Fruit fly (Drosophila melanogaster) whole organism, wandering third instar larva: ENCODE measurements around the gene CG10702.

Experiments
- Abd-B ChIP-seq: fragments of >200 bp; optimal IDR thresholded peaks from 2 replicates; lab custom pipeline; 2017; ENCODE audit warnings: missing biosample characterization, missing genetic modification characterization
- CG32264 ChIP-seq: fragments of 200-800 bp; sonication (Bioruptor generic); optimal IDR thresholded peaks from 2 replicates; lab custom pipeline; 2016; ENCODE audit warnings: missing biosample characterization, missing genetic modification characterization
- CG9705 ChIP-seq: fragments of 200-800 bp; sonication (Bioruptor generic); optimal IDR thresholded peaks from 2 replicates; lab custom pipeline; 2018; ENCODE audit warnings: missing biosample characterization, mild to moderate bottlenecking, missing genetic modification characterization
- CrebA ChIP-seq: fragments of 200-800 bp; sonication (Bioruptor generic); optimal IDR thresholded peaks from 2 replicates; lab custom pipeline; 2016; ENCODE audit warnings: missing biosample characterization, mild to moderate bottlenecking, missing genetic modification characterization, borderline replicate concordance
- Dfd ChIP-seq: fragments of >200 bp; optimal IDR thresholded peaks from 2 replicates; lab custom pipeline; 2017; ENCODE audit warnings: missing biosample characterization, missing genetic modification characterization
- Dif ChIP-seq: fragments of 200-275, 200-300 bp; sonication (Bioruptor generic); optimal IDR thresholded peaks from 2 replicates; lab custom pipeline; 2018; ENCODE audit warnings: missing biosample characterization, missing genetic modification characterization; ENCODE audit not compliant: partially characterized antibody
- GATAd ChIP-seq: sonication (Bioruptor generic); optimal IDR thresholded peaks from 2 replicates; lab custom pipeline; 2016; ENCODE audit warnings: missing biosample characterization, missing genetic modification characterization
- HLH106 ChIP-seq: fragments of 200-800 bp; optimal IDR thresholded peaks from 3 replicates; lab custom pipeline; 2019; ENCODE audit warnings: missing biosample characterization, mild to moderate bottlenecking, missing genetic modification characterization, moderate library complexity
- Hnf4 ChIP-seq: fragments of 200-800 bp; sonication (Bioruptor generic); optimal IDR thresholded peaks from 2 replicates; lab custom pipeline; 2016; ENCODE audit warnings: missing biosample characterization, mild to moderate bottlenecking, missing genetic modification characterization
- Hr78 ChIP-seq: fragments of >200 bp; optimal IDR thresholded peaks from 2 replicates; lab custom pipeline; 2017; ENCODE audit warnings: missing biosample characterization, missing genetic modification characterization
- Hr83 ChIP-seq: fragments of 200-300 bp; sonication (Bioruptor generic); optimal IDR thresholded peaks from 2 replicates; lab custom pipeline; 2016; ENCODE audit warnings: missing biosample characterization, mild to moderate bottlenecking, missing genetic modification characterization, moderate library complexity; ENCODE audit not compliant: poor library complexity, severe bottlenecking
- Jra ChIP-seq: sonication (Bioruptor generic); optimal IDR thresholded peaks from 2 replicates; lab custom pipeline; 2016; ENCODE audit warnings: missing biosample characterization, missing genetic modification characterization
- Mio ChIP-seq: sonication (Bioruptor generic); optimal IDR thresholded peaks from 2 replicates; lab custom pipeline; 2016; ENCODE audit warnings: missing biosample characterization, missing genetic modification characterization
- Myc ChIP-seq: fragments of >200 bp; optimal IDR thresholded peaks from 2 replicates; lab custom pipeline; 2017
- N ChIP-seq: fragments of >200 bp; optimal IDR thresholded peaks from 2 replicates; lab custom pipeline; 2018; ENCODE audit warnings: missing biosample characterization, missing external identifiers, missing genetic modification characterization
- OdsH ChIP-seq: fragments of 200-800 bp; sonication (Bioruptor generic); optimal IDR thresholded peaks from 2 replicates; lab custom pipeline; 2016; ENCODE audit warnings: missing biosample characterization, mild to moderate bottlenecking, missing genetic modification characterization
- Rel ChIP-seq, 2 experiments: fragments of 200-800 bp; sonication (Bioruptor generic) in 1 of 2; optimal IDR thresholded peaks; 2 replicates in 1 of 2; 3 replicates in 1 of 2; lab custom pipeline; 2016 to 2019; ENCODE audit warnings: mild to moderate bottlenecking in 2 of 2, missing biosample characterization in 2 of 2, missing genetic modification characterization in 2 of 2, moderate library complexity in 1 of 2
- Sp1 ChIP-seq: fragments of 200-800 bp; sonication (Bioruptor generic); optimal IDR thresholded peaks from 3 replicates; lab custom pipeline; 2019; ENCODE audit warnings: missing biosample characterization, mild to moderate bottlenecking, missing genetic modification characterization, moderate library complexity
- Vsx2 ChIP-seq: fragments of 200-300, 225-300 bp; sonication (Bioruptor generic); optimal IDR thresholded peaks from 2 replicates; lab custom pipeline; 2018; ENCODE audit warnings: missing biosample characterization, missing genetic modification characterization; ENCODE audit not compliant: partially characterized antibody
- br ChIP-seq: fragments of 200-800 bp; sonication (Bioruptor generic); optimal IDR thresholded peaks from 2 replicates; lab custom pipeline; 2016; ENCODE audit warnings: missing biosample characterization, missing genetic modification characterization
- brk ChIP-seq: fragments of 200-800 bp; sonication (Bioruptor generic); optimal IDR thresholded peaks from 2 replicates; lab custom pipeline; 2016; ENCODE audit warnings: missing biosample characterization, mild to moderate bottlenecking, missing genetic modification characterization
- dl ChIP-seq, 2 experiments: fragments of 175-275, 200-275 bp in 1 of 2; fragments of 200-275 bp in 1 of 2; sonication (Bioruptor generic); optimal IDR thresholded peaks; lab custom pipeline; 2018; ENCODE audit warnings: mild to moderate bottlenecking in 2 of 2, missing biosample characterization in 2 of 2, missing genetic modification characterization in 2 of 2, moderate library complexity in 2 of 2; ENCODE audit not compliant: partially characterized antibody in 2 of 2, insufficient read depth in 1 of 2
- dmrt93B ChIP-seq: fragments of 200-800 bp; sonication (Bioruptor generic); optimal IDR thresholded peaks from 2 replicates; lab custom pipeline; 2018; ENCODE audit warnings: missing biosample characterization, mild to moderate bottlenecking, missing genetic modification characterization
- dsf ChIP-seq: sonication (Bioruptor generic); optimal IDR thresholded peaks from 2 replicates; lab custom pipeline; 2016; ENCODE audit warnings: missing biosample characterization, missing genetic modification characterization, borderline replicate concordance
- ey ChIP-seq: fragments of 200-800 bp; sonication (Bioruptor generic); optimal IDR thresholded peaks from 2 replicates; lab custom pipeline; 2016; ENCODE audit warnings: missing biosample characterization, missing genetic modification characterization
- foxo ChIP-seq, 2 experiments: fragments of 200-800 bp; sonication (Bioruptor generic); optimal IDR thresholded peaks; 2 replicates in 1 of 2; 3 replicates in 1 of 2; lab custom pipeline; 2016 to 2017; ENCODE audit warnings: missing biosample characterization in 2 of 2, missing genetic modification characterization in 2 of 2
- fru ChIP-seq: fragments of 200-800 bp; sonication (Bioruptor generic); optimal IDR thresholded peaks from 3 replicates; lab custom pipeline; 2016; ENCODE audit warnings: missing biosample characterization, mild to moderate bottlenecking, missing genetic modification characterization
- h ChIP-seq: fragments of 200-800 bp; sonication (Bioruptor generic); optimal IDR thresholded peaks from 3 replicates; lab custom pipeline; 2016; ENCODE audit warnings: missing biosample characterization, mild to moderate bottlenecking, missing genetic modification characterization
- jim ChIP-seq: fragments of 175-275, 200-325 bp; sonication (Bioruptor generic); optimal IDR thresholded peaks from 2 replicates; lab custom pipeline; 2016; ENCODE audit warnings: missing biosample characterization, mild to moderate bottlenecking, missing genetic modification characterization
- lola ChIP-seq: fragments of >200 bp; optimal IDR thresholded peaks from 2 replicates; lab custom pipeline; 2017; ENCODE audit warnings: missing biosample characterization, missing genetic modification characterization
- pan ChIP-seq: fragments of >200 bp; optimal IDR thresholded peaks from 2 replicates; lab custom pipeline; 2017
- psq ChIP-seq: fragments of 200-800 bp; sonication (Bioruptor generic); optimal IDR thresholded peaks from 3 replicates; lab custom pipeline; 2017; ENCODE audit warnings: missing biosample characterization, mild to moderate bottlenecking, missing genetic modification characterization, moderate library complexity
- rgr ChIP-seq: fragments of 200-800 bp; sonication (Bioruptor generic); optimal IDR thresholded peaks from 3 replicates; lab custom pipeline; 2016; ENCODE audit warnings: missing biosample characterization, mild to moderate bottlenecking, missing genetic modification characterization
- sage ChIP-seq: fragments of 200-800 bp; sonication (Bioruptor generic); optimal IDR thresholded peaks from 2 replicates; lab custom pipeline; 2016; ENCODE audit warnings: missing biosample characterization, mild to moderate bottlenecking, missing genetic modification characterization
- sv ChIP-seq: fragments of 200-800 bp; sonication (Bioruptor generic); optimal IDR thresholded peaks from 3 replicates; lab custom pipeline; 2016; ENCODE audit warnings: missing biosample characterization, missing genetic modification characterization
- tai ChIP-seq: sonication (Bioruptor generic); optimal IDR thresholded peaks from 2 replicates; lab custom pipeline; 2016; ENCODE audit warnings: missing biosample characterization, missing genetic modification characterization
- usp ChIP-seq: fragments of >200 bp; optimal IDR thresholded peaks from 2 replicates; lab custom pipeline; 2017; ENCODE audit warnings: missing biosample characterization, missing genetic modification characterization
- woc ChIP-seq: sonication (Bioruptor generic); optimal IDR thresholded peaks from 2 replicates; lab custom pipeline; 2016; ENCODE audit warnings: missing biosample characterization, mild to moderate bottlenecking, missing genetic modification characterization

Gene CG10702

dm6 chr2L:19021278-19022220 lies 48.1 kb downstream of the CG10702 start:
- TF ChIP-seq Sp1 (GFP tag; lab: Kevin White, UChicago) = peak; percentile 91
- no peak for TF ChIP-seq Hr78 (GFP tag; lab: Kevin White, UChicago)
- no peak for TF ChIP-seq Hr83
- no peak for TF ChIP-seq usp
- TF ChIP-seq sage (GFP tag; lab: Kevin White, UChicago) = peak; percentile 49
- TF ChIP-seq sv (GFP tag; lab: Kevin White, UChicago) = peak; percentile 50
- peak in 1 of 2 experiments; percentile 87 for TF ChIP-seq foxo (GFP tag; optimal IDR thresholded peaks at IDR 0.05; lab: Kevin White, UChicago)
- TF ChIP-seq br (GFP tag; lab: Kevin White, UChicago) = peak; percentile 73
- no peak for TF ChIP-seq Dif (GFP tag; lab: Kevin White, UChicago)
- TF ChIP-seq Myc = no peak
- peak; percentile 14 for TF ChIP-seq CG32264
- TF ChIP-seq HLH106 (tag; lab: Kevin White, UChicago) = peak; percentile 85
- no peak for TF ChIP-seq Abd-B
- TF ChIP-seq ey = peak; percentile 62
- TF ChIP-seq N (GFP tag; lab: Kevin White, UChicago) = no peak
- no peak for TF ChIP-seq Dfd (GFP tag; lab: Kevin White, UChicago)
- TF ChIP-seq lola (GFP tag; lab: Kevin White, UChicago) = no peak
- peak; percentile 76 for TF ChIP-seq rgr (GFP tag; lab: Kevin White, UChicago)
- peak; percentile 81 for TF ChIP-seq OdsH (GFP tag; lab: Kevin White, UChicago)
- TF ChIP-seq psq = peak; percentile 64
- TF ChIP-seq fru (GFP tag; lab: Kevin White, UChicago) = peak; percentile 82
- peak; percentile 16 for TF ChIP-seq Hnf4 (GFP tag; lab: Kevin White, UChicago)
- TF ChIP-seq brk = peak; percentile 16
- TF ChIP-seq pan (lab: Kevin White, UChicago) = no peak
- TF ChIP-seq Vsx2 (GFP tag; lab: Kevin White, UChicago) = no peak
- TF ChIP-seq tai (GFP tag; lab: Kevin White, UChicago) = no peak
- TF ChIP-seq Jra (GFP tag; lab: Kevin White, UChicago) = no peak
- TF ChIP-seq dmrt93B (GFP tag; lab: Kevin White, UChicago) = peak; percentile 75
- TF ChIP-seq Mio (GFP tag; lab: Kevin White, UChicago) = no peak
- TF ChIP-seq CrebA (GFP tag; lab: Kevin White, UChicago) = peak; percentile 47
- TF ChIP-seq GATAd (GFP tag; lab: Kevin White, UChicago) = no peak
- peak; percentile 64 for TF ChIP-seq woc
- TF ChIP-seq jim = no peak
- no peak for TF ChIP-seq dl (GFP tag; optimal IDR thresholded peaks at IDR 0.05; lab: Kevin White, UChicago; ENCODE audit: insufficient read depth in 1 of 2, partially characterized antibody in 2 of 2)
- TF ChIP-seq Rel (GFP tag; optimal IDR thresholded peaks at IDR 0.05; lab: Kevin White, UChicago) = peak; percentile 43
- TF ChIP-seq Rel (tag; optimal IDR thresholded peaks at IDR 0.05; lab: Kevin White, UChicago) = peak; percentile 49
- peak; percentile 66 for TF ChIP-seq CG9705 (GFP tag; lab: Kevin White, UChicago)
- no peak for TF ChIP-seq dsf (GFP tag; lab: Kevin White, UChicago)
- peak; percentile 87 for TF ChIP-seq h (GFP tag; lab: Kevin White, UChicago)

- TF ChIP-seq foxo (GFP tag; optimal IDR thresholded peaks at IDR 0.05; lab: Kevin White, UChicago) (no peak), Myc (no peak), Hnf4 (GFP tag; lab: Kevin White, UChicago) (no peak), sage (GFP tag; lab: Kevin White, UChicago) (no peak)
Observed at dm6 chr2L:19019640-19020039, 50.0 kb downstream of the CG10702 start.
